Fruit fly (Drosophila melanogaster) whole organism, wandering third instar larva: ENCODE results near the gene Pex1.

Source experiments
- Hnf4 ChIP-seq: fragments of 200-800 bp; sonication (Bioruptor generic); optimal IDR thresholded peaks from 2 replicates; lab custom pipeline; 2016; ENCODE audit warnings: missing biosample characterization, mild to moderate bottlenecking, missing genetic modification characterization
- Hr78 ChIP-seq: fragments of >200 bp; optimal IDR thresholded peaks from 2 replicates; lab custom pipeline; 2017; ENCODE audit warnings: missing biosample characterization, missing genetic modification characterization
- Rel ChIP-seq, 2 experiments: fragments of 200-800 bp; sonication (Bioruptor generic) in 1 of 2; optimal IDR thresholded peaks; 2 replicates in 1 of 2; 3 replicates in 1 of 2; lab custom pipeline; 2016 to 2019; ENCODE audit warnings: mild to moderate bottlenecking in 2 of 2, missing biosample characterization in 2 of 2, missing genetic modification characterization in 2 of 2, moderate library complexity in 1 of 2
- Sp1 ChIP-seq: fragments of 200-800 bp; sonication (Bioruptor generic); optimal IDR thresholded peaks from 3 replicates; lab custom pipeline; 2019; ENCODE audit warnings: missing biosample characterization, mild to moderate bottlenecking, missing genetic modification characterization, moderate library complexity
- dl ChIP-seq, 2 experiments: fragments of 175-275, 200-275 bp in 1 of 2; fragments of 200-275 bp in 1 of 2; sonication (Bioruptor generic); optimal IDR thresholded peaks; lab custom pipeline; 2018; ENCODE audit warnings: mild to moderate bottlenecking in 2 of 2, missing biosample characterization in 2 of 2, missing genetic modification characterization in 2 of 2, moderate library complexity in 2 of 2; ENCODE audit not compliant: partially characterized antibody in 2 of 2, insufficient read depth in 1 of 2
- ey ChIP-seq: fragments of 200-800 bp; sonication (Bioruptor generic); optimal IDR thresholded peaks from 2 replicates; lab custom pipeline; 2016; ENCODE audit warnings: missing biosample characterization, missing genetic modification characterization
- foxo ChIP-seq, 2 experiments: fragments of 200-800 bp; sonication (Bioruptor generic); optimal IDR thresholded peaks; 2 replicates in 1 of 2; 3 replicates in 1 of 2; lab custom pipeline; 2016 to 2017; ENCODE audit warnings: missing biosample characterization in 2 of 2, missing genetic modification characterization in 2 of 2
- fru ChIP-seq: fragments of 200-800 bp; sonication (Bioruptor generic); optimal IDR thresholded peaks from 3 replicates; lab custom pipeline; 2016; ENCODE audit warnings: missing biosample characterization, mild to moderate bottlenecking, missing genetic modification characterization
- h ChIP-seq: fragments of 200-800 bp; sonication (Bioruptor generic); optimal IDR thresholded peaks from 3 replicates; lab custom pipeline; 2016; ENCODE audit warnings: missing biosample characterization, mild to moderate bottlenecking, missing genetic modification characterization
- pan ChIP-seq: fragments of >200 bp; optimal IDR thresholded peaks from 2 replicates; lab custom pipeline; 2017
- psq ChIP-seq: fragments of 200-800 bp; sonication (Bioruptor generic); optimal IDR thresholded peaks from 3 replicates; lab custom pipeline; 2017; ENCODE audit warnings: missing biosample characterization, mild to moderate bottlenecking, missing genetic modification characterization, moderate library complexity

dm6 chr3L:14050944-14051548 is 20.6 kb upstream of the Pex1 start, which contains the start of gene CG6833:
- TF ChIP-seq fru (GFP tag; lab: Kevin White, UChicago) = peak; percentile 61
- TF ChIP-seq Hr78 (GFP tag; lab: Kevin White, UChicago) = no peak
- peak; percentile 34 for TF ChIP-seq psq (GFP tag; lab: Kevin White, UChicago)
- no peak for TF ChIP-seq pan (lab: Kevin White, UChicago)
- TF ChIP-seq Rel (GFP tag; optimal IDR thresholded peaks at IDR 0.05; lab: Kevin White, UChicago) = no peak
- peak; percentile 99 for TF ChIP-seq Rel (tag; optimal IDR thresholded peaks at IDR 0.05; lab: Kevin White, UChicago)
- peak; percentile 29 for TF ChIP-seq Sp1
- no peak for TF ChIP-seq Hnf4
- TF ChIP-seq foxo (GFP tag; optimal IDR thresholded peaks at IDR 0.05; lab: Kevin White, UChicago) = peak in 1 of 2 experiments; percentile 71
- TF ChIP-seq ey (GFP tag; lab: Kevin White, UChicago) = peak; percentile 52
- no peak for TF ChIP-seq dl (GFP tag; optimal IDR thresholded peaks at IDR 0.05; lab: Kevin White, UChicago; ENCODE audit: insufficient read depth in 1 of 2, partially characterized antibody in 2 of 2)
- TF ChIP-seq h (GFP tag; lab: Kevin White, UChicago) = peak; percentile 65
